Worm (Caenorhabditis elegans) whole organism, L3 larva: ENCODE measurements around the gene EGAP1.1.
A peak's percentile ranks its signal among the peaks of the same experiment; 100 is the strongest.

Source experiments
- R02D3.7 ChIP-seq: fragments of 150-350 bp; optimal IDR thresholded peaks from 2 replicates; lab custom pipeline; 2014; ENCODE audit warnings: missing biosample characterization, missing genetic modification characterization
- ZK546.5 ChIP-seq: sonication (generic microtip); optimal IDR thresholded peaks from 2 replicates; lab custom pipeline; 2017; ENCODE audit warnings: missing biosample characterization, missing genetic modification characterization
- aly-2 ChIP-seq: fragments of 150-350 bp; optimal IDR thresholded peaks from 2 replicates; lab custom pipeline; 2014; ENCODE audit warnings: missing biosample characterization, missing genetic modification characterization
- ama-1 ChIP-seq: fragments of 150-350 bp; optimal IDR thresholded peaks from 2 replicates; lab custom pipeline; 2018
- ceh-16 ChIP-seq: sonication (generic microtip); optimal IDR thresholded peaks from 2 replicates; lab custom pipeline; 2017; ENCODE audit warnings: missing biosample characterization, missing genetic modification characterization
- ceh-28 ChIP-seq: fragments of 150-350 bp; optimal IDR thresholded peaks from 2 replicates; lab custom pipeline; 2014; ENCODE audit warnings: missing biosample characterization, missing genetic modification reagents, missing genetic modification characterization
- ceh-82 ChIP-seq: fragments of 150-350 bp; optimal IDR thresholded peaks from 2 replicates; lab custom pipeline; 2014; ENCODE audit warnings: missing biosample characterization, missing genetic modification characterization
- ceh-9 ChIP-seq: sonication (generic microtip); optimal IDR thresholded peaks from 2 replicates; lab custom pipeline; 2018; ENCODE audit warnings: missing biosample characterization, missing genetic modification characterization
- daf-12 ChIP-seq: fragments of 150-350 bp; optimal IDR thresholded peaks from 2 replicates; lab custom pipeline; 2014; ENCODE audit warnings: missing biosample characterization, missing genetic modification reagents, missing genetic modification characterization
- egl-27 ChIP-seq: sonication (generic microtip); optimal IDR thresholded peaks from 4 replicates; lab custom pipeline; 2017; ENCODE audit warnings: missing biosample characterization, missing genetic modification reagents, missing genetic modification characterization
- egl-5 ChIP-seq: fragments of 150-350 bp; optimal IDR thresholded peaks from 2 replicates; lab custom pipeline; 2017; ENCODE audit warnings: missing biosample characterization, missing genetic modification reagents, missing genetic modification characterization, inconsistent platforms
- elt-1 ChIP-seq: fragments of 150-350 bp; optimal IDR thresholded peaks from 2 replicates; lab custom pipeline; 2014; ENCODE audit warnings: missing biosample characterization, missing genetic modification characterization
- elt-2 ChIP-seq: sonication (generic microtip); optimal IDR thresholded peaks from 2 replicates; lab custom pipeline; 2016; ENCODE audit warnings: missing genetic modification reagents, mild to moderate bottlenecking, missing genetic modification characterization, missing compliant biosample characterization
- elt-3 ChIP-seq, 3 experiments: fragments of 150-350 bp in 1 of 3; sonication (generic microtip) in 2 of 3; optimal IDR thresholded peaks; 2 replicates in 2 of 3; 4 replicates in 1 of 3; lab custom pipeline; 2014 to 2017; ENCODE audit warnings: missing biosample characterization in 3 of 3, missing genetic modification characterization in 3 of 3
- eor-1 ChIP-seq, 2 experiments: fragments of 150-350 bp; optimal IDR thresholded peaks; 2 replicates each; lab custom pipeline; 2014 to 2018; ENCODE audit warnings: missing biosample characterization in 2 of 2, missing genetic modification characterization in 2 of 2
- fkh-10 ChIP-seq: sonication (generic microtip); optimal IDR thresholded peaks from 2 replicates; lab custom pipeline; 2017; ENCODE audit warnings: missing biosample characterization, missing genetic modification reagents, missing genetic modification characterization
- fkh-2 ChIP-seq: fragments of 150-350 bp; optimal IDR thresholded peaks from 2 replicates; lab custom pipeline; 2014; ENCODE audit warnings: missing biosample characterization, missing genetic modification reagents, missing genetic modification characterization
- fos-1 ChIP-seq: fragments of 150-350 bp; optimal IDR thresholded peaks from 2 replicates; lab custom pipeline; 2014; ENCODE audit warnings: missing biosample characterization, missing genetic modification characterization
- hmg-11 ChIP-seq: sonication (generic microtip); optimal IDR thresholded peaks from 2 replicates; lab custom pipeline; 2016; ENCODE audit warnings: missing genetic modification characterization, missing compliant biosample characterization
- jun-1 ChIP-seq: fragments of 150-350 bp; optimal IDR thresholded peaks from 2 replicates; lab custom pipeline; 2014; ENCODE audit warnings: missing biosample characterization, missing genetic modification reagents, missing genetic modification characterization
- lin-15B ChIP-seq: fragments of 150-350 bp; optimal IDR thresholded peaks from 2 replicates; lab custom pipeline; 2014; ENCODE audit warnings: missing biosample characterization, missing genetic modification characterization
- lin-39 ChIP-seq: fragments of 150-350 bp; optimal IDR thresholded peaks from 2 replicates; lab custom pipeline; 2018; ENCODE audit warnings: missing biosample characterization, missing genetic modification reagents, missing genetic modification characterization
- lsy-12 ChIP-seq: sonication (generic microtip); optimal IDR thresholded peaks from 2 replicates; lab custom pipeline; 2016; ENCODE audit warnings: mild to moderate bottlenecking, missing genetic modification characterization, missing compliant biosample characterization
- mdl-1 ChIP-seq: fragments of 150-350 bp; optimal IDR thresholded peaks from 2 replicates; lab custom pipeline; 2014; ENCODE audit warnings: missing biosample characterization, missing genetic modification characterization
- mml-1 ChIP-seq: fragments of 150-350 bp; sonication (generic microtip); optimal IDR thresholded peaks from 3 replicates; lab custom pipeline; 2014; ENCODE audit warnings: missing biosample characterization, missing genetic modification characterization
- nfya-1 ChIP-seq: sonication (generic microtip); optimal IDR thresholded peaks from 2 replicates; lab custom pipeline; 2017; ENCODE audit warnings: missing genetic modification characterization, mild to moderate bottlenecking, missing compliant biosample characterization, antibody characterized with exemption, moderate library complexity; ENCODE audit not compliant: insufficient read depth
- nhr-11 ChIP-seq: fragments of 150-350 bp; optimal IDR thresholded peaks from 2 replicates; lab custom pipeline; 2014; ENCODE audit warnings: missing biosample characterization, missing genetic modification characterization
- nhr-12 ChIP-seq: fragments of 150-350 bp; optimal IDR thresholded peaks from 2 replicates; lab custom pipeline; 2014; ENCODE audit warnings: missing biosample characterization, missing genetic modification characterization
- nhr-23 ChIP-seq: fragments of 150-350 bp; optimal IDR thresholded peaks from 2 replicates; lab custom pipeline; 2014; ENCODE audit warnings: missing biosample characterization, missing genetic modification reagents, missing genetic modification characterization
- nhr-237 ChIP-seq: fragments of 150-350 bp; optimal IDR thresholded peaks from 2 replicates; lab custom pipeline; 2014; ENCODE audit warnings: missing biosample characterization, missing genetic modification characterization
- nhr-25 ChIP-seq: sonication (generic microtip); optimal IDR thresholded peaks from 2 replicates; lab custom pipeline; 2017; ENCODE audit warnings: missing biosample characterization, missing genetic modification characterization
- nhr-28 ChIP-seq: fragments of 150-350 bp; optimal IDR thresholded peaks from 2 replicates; lab custom pipeline; 2014; ENCODE audit warnings: missing biosample characterization, missing genetic modification characterization
- nhr-43 ChIP-seq: sonication (generic microtip); optimal IDR thresholded peaks from 2 replicates; lab custom pipeline; 2016; ENCODE audit warnings: mild to moderate bottlenecking, missing genetic modification characterization, missing compliant biosample characterization; ENCODE audit not compliant: poor library complexity, severe bottlenecking
- nhr-67 ChIP-seq: fragments of 150-350 bp; optimal IDR thresholded peaks from 2 replicates; lab custom pipeline; 2014; ENCODE audit warnings: missing biosample characterization, missing genetic modification characterization
- nhr-76 ChIP-seq: fragments of 150-350 bp; sonication (generic microtip); optimal IDR thresholded peaks from 5 replicates; lab custom pipeline; 2014; ENCODE audit warnings: missing biosample characterization, missing genetic modification characterization
- nhr-77 ChIP-seq: fragments of 150-350 bp; optimal IDR thresholded peaks from 2 replicates; lab custom pipeline; 2014; ENCODE audit warnings: missing biosample characterization, missing genetic modification characterization
- pha-4 ChIP-seq: fragments of 150-350 bp; optimal IDR thresholded peaks from 2 replicates; lab custom pipeline; 2014; ENCODE audit warnings: missing biosample characterization, missing genetic modification reagents, missing genetic modification characterization
- pqm-1 ChIP-seq: fragments of 150-350 bp; optimal IDR thresholded peaks from 2 replicates; lab custom pipeline; 2017; ENCODE audit warnings: missing biosample characterization, missing genetic modification characterization, inconsistent platforms
- sea-2 ChIP-seq: fragments of 150-350 bp; sonication (generic microtip); optimal IDR thresholded peaks from 4 replicates; lab custom pipeline; 2014; ENCODE audit warnings: missing biosample characterization, missing genetic modification reagents, missing genetic modification characterization
- skn-1 ChIP-seq: fragments of 150-350 bp; optimal IDR thresholded peaks from 2 replicates; lab custom pipeline; 2014; ENCODE audit warnings: missing biosample characterization, missing genetic modification characterization
- snpc-4 ChIP-seq: fragments of 150-350 bp; optimal IDR thresholded peaks from 2 replicates; lab custom pipeline; 2014; ENCODE audit warnings: missing biosample characterization, missing genetic modification characterization
- tbx-2 ChIP-seq: sonication (generic microtip); optimal IDR thresholded peaks from 2 replicates; lab custom pipeline; 2016; ENCODE audit warnings: mild to moderate bottlenecking, missing genetic modification characterization, missing compliant biosample characterization
- unc-39 ChIP-seq: sonication (generic microtip); optimal IDR thresholded peaks from 4 replicates; lab custom pipeline; 2017; ENCODE audit warnings: missing biosample characterization, missing genetic modification characterization
- unc-62 ChIP-seq: fragments of 150-350 bp; sonication (generic microtip); optimal IDR thresholded peaks from 4 replicates; lab custom pipeline; 2014; ENCODE audit warnings: missing biosample characterization, missing genetic modification reagents, missing genetic modification characterization
- zag-1 ChIP-seq: fragments of 150-350 bp; optimal IDR thresholded peaks from 2 replicates; lab custom pipeline; 2014; ENCODE audit warnings: missing biosample characterization, missing genetic modification characterization
- ztf-11 ChIP-seq: fragments of 150-350 bp; optimal IDR thresholded peaks from 2 replicates; lab custom pipeline; 2014; ENCODE audit warnings: missing biosample characterization, missing genetic modification characterization
- ztf-4 ChIP-seq: fragments of 150-350 bp; optimal IDR thresholded peaks from 2 replicates; lab custom pipeline; 2014; ENCODE audit warnings: missing biosample characterization, missing genetic modification characterization

The EGAP1.1 gene

ce11 chrIII:5942104-5942503 is 5.1 kb upstream of the EGAP1.1 start:
- TF ChIP-seq nhr-28 (tag; lab: Kevin White, UChicago) = no peak
- TF ChIP-seq ama-1 (lab: Kevin White, UChicago) = peak; percentile 90
- TF ChIP-seq, all 47 proteins: peak for 1

ce11 chrIII:5940525-5940974 is 3.5 kb upstream of the EGAP1.1 start:
- TF ChIP-seq pqm-1 (peak; percentile 21), zag-1 (tag; lab: Kevin White, UChicago) (no peak), hmg-11 (tag; lab: Kevin White, UChicago) (peak; percentile 61), ceh-28 (tag; lab: Kevin White, UChicago) (peak; percentile 87), ceh-82 (tag; lab: Kevin White, UChicago) (no peak), snpc-4 (tag; lab: Kevin White, UChicago) (no peak), mdl-1 (tag; lab: Kevin White, UChicago) (peak; percentile 78), fkh-10 (GFP tag; lab: Kevin White, UChicago) (peak; percentile 78), nhr-28 (tag; lab: Kevin White, UChicago) (no peak), unc-39 (no peak), nfya-1 (tag; lab: Kevin White, UChicago) (peak; percentile 78), ama-1 (lab: Kevin White, UChicago) (peak; percentile 97), mml-1 (no peak), ztf-4 (tag; lab: Kevin White, UChicago) (no peak), jun-1 (tag; lab: Kevin White, UChicago) (peak; percentile 20), elt-3 (tag; optimal IDR thresholded peaks at IDR 0.05; lab: Kevin White, UChicago) (no peak), nhr-76 (tag; lab: Kevin White, UChicago) (no peak), nhr-25 (tag; lab: Kevin White, UChicago) (peak; percentile 78), fkh-2 (tag; lab: Kevin White, UChicago) (no peak), fos-1 (tag; lab: Kevin White, UChicago) (no peak), nhr-43 (tag; lab: Kevin White, UChicago) (no peak), nhr-23 (tag; lab: Kevin White, UChicago) (peak; percentile 63), nhr-12 (tag; lab: Kevin White, UChicago) (no peak), ceh-9 (tag; lab: Kevin White, UChicago) (no peak), egl-27 (tag; lab: Kevin White, UChicago) (no peak), nhr-237 (tag; lab: Kevin White, UChicago) (no peak), aly-2 (peak; percentile 2), skn-1 (tag; lab: Kevin White, UChicago) (no peak), R02D3.7 (tag; lab: Kevin White, UChicago) (peak; percentile 30), nhr-77 (no peak), tbx-2 (peak; percentile 12), eor-1 (tag; optimal IDR thresholded peaks at IDR 0.05; lab: Kevin White, UChicago) (no peak), egl-5 (tag; lab: Kevin White, UChicago) (peak; percentile 76), lin-15B (tag; lab: Kevin White, UChicago) (no peak), sea-2 (peak; percentile 76), lin-39 (peak; percentile 95), nhr-67 (tag; lab: Kevin White, UChicago) (no peak), ceh-16 (tag; lab: Kevin White, UChicago) (no peak), pha-4 (tag; lab: Kevin White, UChicago) (no peak), nhr-11 (peak; percentile 31), unc-62 (GFP tag; lab: Kevin White, UChicago) (no peak), ztf-11 (tag; lab: Kevin White, UChicago) (no peak), lsy-12 (tag; lab: Kevin White, UChicago) (peak; percentile 3), elt-1 (tag; lab: Kevin White, UChicago) (no peak), daf-12 (no peak), ZK546.5 (tag; lab: Kevin White, UChicago) (no peak), elt-2 (tag; lab: Kevin White, UChicago) (peak; percentile 52)
